Worm (Caenorhabditis elegans) whole organism, L1 larva: ENCODE measurements around the gene clc-29.

Experiments used
- C04F5.9 ChIP-seq: sonication (generic microtip); optimal IDR thresholded peaks from 2 replicates; lab custom pipeline; 2016; ENCODE audit warnings: missing genetic modification characterization, missing compliant biosample characterization
- C16A3.4 ChIP-seq: fragments of 150-350 bp; optimal IDR thresholded peaks from 2 replicates; lab custom pipeline; 2014; ENCODE audit warnings: missing biosample characterization, missing genetic modification characterization
- C34B4.2 ChIP-seq: sonication (generic microtip); optimal IDR thresholded peaks from 2 replicates; lab custom pipeline; 2017; ENCODE audit warnings: mild to moderate bottlenecking, missing genetic modification characterization, missing compliant biosample characterization
- F16B12.6 ChIP-seq: fragments of 150-350 bp; optimal IDR thresholded peaks from 2 replicates; lab custom pipeline; 2014; ENCODE audit warnings: missing biosample characterization, missing genetic modification characterization
- alr-1 ChIP-seq: fragments of 200-800 bp; sonication (Bioruptor generic); optimal IDR thresholded peaks from 2 replicates; lab custom pipeline; 2018; ENCODE audit warnings: borderline replicate concordance, mild to moderate bottlenecking, missing genetic modification characterization, missing compliant biosample characterization
- aly-2 ChIP-seq: fragments of 150-350 bp; optimal IDR thresholded peaks from 2 replicates; lab custom pipeline; 2014; ENCODE audit warnings: missing biosample characterization, missing genetic modification characterization
- ceh-63 ChIP-seq: fragments of 200-800 bp; sonication (Bioruptor generic); optimal IDR thresholded peaks from 2 replicates; lab custom pipeline; 2018; ENCODE audit warnings: mild to moderate bottlenecking, missing genetic modification characterization, missing compliant biosample characterization
- ceh-8 ChIP-seq: fragments of 200-800 bp; sonication (Bioruptor generic); optimal IDR thresholded peaks from 2 replicates; lab custom pipeline; 2018; ENCODE audit warnings: mild to moderate bottlenecking, missing genetic modification characterization, moderate library complexity, missing compliant biosample characterization
- ceh-82 ChIP-seq, 3 experiments: fragments of 150-350 bp in 1 of 3; sonication (generic microtip) in 2 of 3; optimal IDR thresholded peaks; 2 replicates each; lab custom pipeline; 2014 to 2017; ENCODE audit warnings: missing biosample characterization in 3 of 3, missing genetic modification characterization in 3 of 3
- ceh-88 ChIP-seq: fragments of 200-800 bp; sonication (Bioruptor generic); IDR thresholded peaks from 2 replicates; pipeline ENCODE4 v1.3.6; 2022; ENCODE audit warnings: missing genetic modification characterization, missing compliant biosample characterization
- ceh-90 ChIP-seq: sonication (generic microtip); optimal IDR thresholded peaks from 2 replicates; lab custom pipeline; 2016; ENCODE audit warnings: missing genetic modification characterization, missing compliant biosample characterization
- dpl-1 ChIP-seq, 3 experiments: fragments of 150-350 bp in 2 of 3; sonication (generic microtip) in 1 of 3; optimal IDR thresholded peaks; 2 replicates each; lab custom pipeline; 2014 to 2017; ENCODE audit warnings: missing biosample characterization in 3 of 3, missing genetic modification characterization in 3 of 3, missing genetic modification reagents in 3 of 3
- elt-2 ChIP-seq: sonication (generic microtip); optimal IDR thresholded peaks from 2 replicates; lab custom pipeline; 2016; ENCODE audit warnings: missing genetic modification characterization, mild to moderate bottlenecking, inconsistent platforms, missing compliant biosample characterization, missing genetic modification reagents
- elt-3 ChIP-seq, 6 experiments: fragments of 150-350 bp in 1 of 6; sonication (generic microtip); optimal IDR thresholded peaks; 2 replicates each; lab custom pipeline; 2017 to 2018; ENCODE audit warnings: missing biosample characterization in 6 of 6, missing genetic modification characterization in 6 of 6, inconsistent platforms in 1 of 6
- fkh-10 ChIP-seq: sonication (generic microtip); optimal IDR thresholded peaks from 2 replicates; lab custom pipeline; 2017; ENCODE audit warnings: missing biosample characterization, missing genetic modification reagents, missing genetic modification characterization
- fkh-8 ChIP-seq: sonication (generic microtip); optimal IDR thresholded peaks from 2 replicates; lab custom pipeline; 2016; ENCODE audit warnings: mild to moderate bottlenecking, missing genetic modification characterization, missing compliant biosample characterization
- grh-1 ChIP-seq: fragments of 200-800 bp; sonication (Bioruptor generic); IDR thresholded peaks from 2 replicates; pipeline ENCODE4 v1.3.6; 2022; ENCODE audit warnings: missing genetic modification reagents, missing genetic modification characterization, missing compliant biosample characterization
- hlh-17 ChIP-seq: fragments of 200-800 bp; sonication (Bioruptor generic); optimal IDR thresholded peaks from 2 replicates; lab custom pipeline; 2018; ENCODE audit warnings: missing genetic modification characterization, mild to moderate bottlenecking, missing compliant biosample characterization, moderate library complexity, borderline replicate concordance
- hlh-4 ChIP-seq: sonication (generic microtip); optimal IDR thresholded peaks from 2 replicates; lab custom pipeline; 2016; ENCODE audit warnings: mild to moderate bottlenecking, missing genetic modification characterization, missing compliant biosample characterization
- hpl-2 ChIP-seq: fragments of 150-350 bp; optimal IDR thresholded peaks from 2 replicates; lab custom pipeline; 2014; ENCODE audit warnings: missing biosample characterization, missing genetic modification reagents, missing genetic modification characterization
- irx-1 ChIP-seq: sonication (generic microtip); optimal IDR thresholded peaks from 2 replicates; lab custom pipeline; 2016; ENCODE audit warnings: missing genetic modification characterization, missing compliant biosample characterization
- jun-1 ChIP-seq: fragments of 150-350 bp; optimal IDR thresholded peaks from 2 replicates; lab custom pipeline; 2014; ENCODE audit warnings: missing biosample characterization, missing genetic modification reagents, missing genetic modification characterization
- lin-15B ChIP-seq: fragments of 150-350 bp; sonication (generic microtip); optimal IDR thresholded peaks from 3 replicates; lab custom pipeline; 2014; ENCODE audit warnings: missing biosample characterization, missing genetic modification characterization
- lin-39 ChIP-seq: fragments of 150-350 bp; optimal IDR thresholded peaks from 2 replicates; lab custom pipeline; 2014; ENCODE audit warnings: missing biosample characterization, missing genetic modification reagents, missing genetic modification characterization
- lsy-2 ChIP-seq, 2 experiments: fragments of 150-350 bp; optimal IDR thresholded peaks; 2 replicates each; lab custom pipeline; 2014; ENCODE audit warnings: missing biosample characterization in 2 of 2, missing genetic modification characterization in 2 of 2
- mdl-1 ChIP-seq, 2 experiments: fragments of 150-350 bp; optimal IDR thresholded peaks; 2 replicates each; lab custom pipeline; 2014 to 2017; ENCODE audit warnings: missing biosample characterization in 2 of 2, missing genetic modification characterization in 2 of 2, inconsistent platforms in 1 of 2
- mef-2 ChIP-seq: fragments of 150-350 bp; optimal IDR thresholded peaks from 2 replicates; lab custom pipeline; 2014; ENCODE audit warnings: missing biosample characterization, missing genetic modification characterization
- mep-1 ChIP-seq: fragments of 150-350 bp; optimal IDR thresholded peaks from 2 replicates; lab custom pipeline; 2014; ENCODE audit warnings: missing biosample characterization, missing genetic modification characterization
- nhr-11 ChIP-seq: fragments of 150-350 bp; optimal IDR thresholded peaks from 2 replicates; lab custom pipeline; 2014; ENCODE audit warnings: missing biosample characterization, missing genetic modification characterization
- nhr-12 ChIP-seq: sonication (generic microtip); optimal IDR thresholded peaks from 2 replicates; lab custom pipeline; 2017; ENCODE audit warnings: missing biosample characterization, missing genetic modification characterization
- nhr-20 ChIP-seq: sonication (generic microtip); optimal IDR thresholded peaks from 2 replicates; lab custom pipeline; 2016; ENCODE audit warnings: mild to moderate bottlenecking, missing genetic modification characterization, missing compliant biosample characterization
- nhr-28 ChIP-seq: fragments of 150-350 bp; optimal IDR thresholded peaks from 2 replicates; lab custom pipeline; 2014; ENCODE audit warnings: missing biosample characterization, missing genetic modification characterization
- nhr-47 ChIP-seq: sonication (generic microtip); optimal IDR thresholded peaks from 2 replicates; lab custom pipeline; 2016; ENCODE audit warnings: mild to moderate bottlenecking, missing genetic modification characterization, moderate library complexity, missing compliant biosample characterization
- nhr-71 ChIP-seq: sonication (generic microtip); optimal IDR thresholded peaks from 2 replicates; lab custom pipeline; 2016; ENCODE audit warnings: mild to moderate bottlenecking, missing genetic modification characterization, moderate library complexity, missing compliant biosample characterization
- nhr-76 ChIP-seq: sonication (generic microtip); optimal IDR thresholded peaks from 2 replicates; lab custom pipeline; 2017; ENCODE audit warnings: missing biosample characterization, missing genetic modification characterization
- pag-3 ChIP-seq: sonication (generic microtip); optimal IDR thresholded peaks from 2 replicates; lab custom pipeline; 2017; ENCODE audit warnings: missing genetic modification characterization, mild to moderate bottlenecking, missing compliant biosample characterization, antibody characterized with exemption, borderline replicate concordance; ENCODE audit not compliant: insufficient read depth
- pqm-1 ChIP-seq: sonication (generic microtip); optimal IDR thresholded peaks from 3 replicates; lab custom pipeline; 2017; ENCODE audit warnings: missing biosample characterization, missing genetic modification characterization
- rnt-1 ChIP-seq: sonication (generic microtip); optimal IDR thresholded peaks from 2 replicates; lab custom pipeline; 2016; ENCODE audit warnings: mild to moderate bottlenecking, missing genetic modification characterization, moderate library complexity, missing compliant biosample characterization
- snpc-4 ChIP-seq: fragments of 150-350 bp; optimal IDR thresholded peaks from 2 replicates; lab custom pipeline; 2014; ENCODE audit warnings: missing biosample characterization, missing genetic modification characterization
- sox-4 ChIP-seq: sonication (generic microtip); optimal IDR thresholded peaks from 2 replicates; lab custom pipeline; 2016; ENCODE audit warnings: missing genetic modification characterization, missing compliant biosample characterization
- sptf-1 ChIP-seq: fragments of 150-350 bp; optimal IDR thresholded peaks from 2 replicates; lab custom pipeline; 2014; ENCODE audit warnings: missing biosample characterization, missing genetic modification characterization
- sup-37 ChIP-seq: fragments of 200-800 bp; sonication (Bioruptor generic); optimal IDR thresholded peaks from 2 replicates; lab custom pipeline; 2018; ENCODE audit warnings: mild to moderate bottlenecking, missing genetic modification characterization, missing compliant biosample characterization
- tlp-1 ChIP-seq: fragments of 150-350 bp; optimal IDR thresholded peaks from 2 replicates; lab custom pipeline; 2014; ENCODE audit warnings: missing biosample characterization, missing genetic modification characterization
- unc-130 ChIP-seq: fragments of 150-350 bp; optimal IDR thresholded peaks from 2 replicates; lab custom pipeline; 2017; ENCODE audit warnings: missing biosample characterization, missing genetic modification characterization, inconsistent platforms
- unc-30 ChIP-seq: sonication (generic microtip); optimal IDR thresholded peaks from 2 replicates; lab custom pipeline; 2017; ENCODE audit warnings: missing biosample characterization, missing genetic modification characterization
- unc-62 ChIP-seq: fragments of 150-350 bp; optimal IDR thresholded peaks from 2 replicates; lab custom pipeline; 2014; ENCODE audit warnings: missing biosample characterization, missing genetic modification reagents, missing genetic modification characterization
- unc-86 ChIP-seq: sonication (generic microtip); optimal IDR thresholded peaks from 2 replicates; lab custom pipeline; 2016; ENCODE audit warnings: missing genetic modification characterization, missing compliant biosample characterization
- zip-4 ChIP-seq: fragments of 200-800 bp; sonication (Bioruptor generic); optimal IDR thresholded peaks from 2 replicates; lab custom pipeline; 2018; ENCODE audit warnings: mild to moderate bottlenecking, missing genetic modification characterization, moderate library complexity, missing compliant biosample characterization
- ztf-11 ChIP-seq, 2 experiments: sonication (generic microtip); optimal IDR thresholded peaks; 2 replicates each; lab custom pipeline; 2016 to 2017; ENCODE audit warnings: missing genetic modification characterization in 2 of 2, missing biosample characterization in 1 of 2, missing compliant biosample characterization in 1 of 2

The clc-29 gene

ce11 chrIII:8394374-8395302 lies 46.9 kb upstream of the clc-29 start, which contains the start of gene ZK353.10 (continued):
- TF ChIP-seq zip-4 (GFP tag; lab: Kevin White, UChicago) (no peak), mef-2 (tag; lab: Kevin White, UChicago) (no peak), tlp-1 (tag; lab: Kevin White, UChicago) (no peak)
- TF ChIP-seq, all 84 proteins: peak for 9

- TF ChIP-seq unc-30 (no peak), snpc-4 (tag; lab: Kevin White, UChicago) (no peak), grh-1 (GFP tag; lab: Robert Waterston, UW) (no peak), hlh-17 (GFP tag; lab: Kevin White, UChicago) (no peak), mep-1 (peak; percentile 37), pqm-1 (no peak), unc-86 (tag; lab: Kevin White, UChicago) (peak; percentile 62), nhr-12 (tag; lab: Kevin White, UChicago) (no peak), C16A3.4 (tag; lab: Kevin White, UChicago) (no peak), hpl-2 (GFP tag; lab: Kevin White, UChicago) (no peak), irx-1 (tag; lab: Kevin White, UChicago) (no peak), ceh-88 (GFP tag; lab: Robert Waterston, UW) (no peak), unc-130 (no peak), nhr-47 (tag; lab: Kevin White, UChicago) (peak; percentile 42), ceh-63 (GFP tag; lab: Kevin White, UChicago) (no peak), nhr-71 (tag; lab: Kevin White, UChicago) (peak; percentile 63), elt-2 (tag; lab: Kevin White, UChicago) (no peak), nhr-76 (tag; lab: Kevin White, UChicago) (no peak), dpl-1 (GFP tag; optimal IDR thresholded peaks at IDR 0.05; lab: Kevin White, UChicago) (peak in 1 of 3 experiments; percentile 43), sox-4 (tag; lab: Kevin White, UChicago) (no peak), ztf-11 (tag; optimal IDR thresholded peaks at IDR 0.05; lab: Kevin White, UChicago) (no peak), nhr-20 (tag; lab: Kevin White, UChicago) (no peak), F16B12.6 (tag; lab: Kevin White, UChicago) (no peak), C34B4.2 (tag; lab: Kevin White, UChicago) (no peak), rnt-1 (tag; lab: Kevin White, UChicago) (no peak), zip-4 (GFP tag; lab: Kevin White, UChicago) (no peak), ceh-8 (GFP tag; lab: Kevin White, UChicago) (peak; percentile 36), C04F5.9 (tag; lab: Kevin White, UChicago) (no peak), alr-1 (no peak), nhr-11 (tag; lab: Kevin White, UChicago) (no peak), lsy-2 (tag; optimal IDR thresholded peaks at IDR 0.05; lab: Kevin White, UChicago) (peak; percentile 15 to 54), aly-2 (tag; lab: Kevin White, UChicago) (no peak), lin-39 (tag; lab: Kevin White, UChicago) (no peak), mdl-1 (tag; optimal IDR thresholded peaks at IDR 0.05; lab: Kevin White, UChicago) (no peak), fkh-10 (GFP tag; lab: Kevin White, UChicago) (peak; percentile 66), unc-62 (no peak), nhr-28 (tag; lab: Kevin White, UChicago) (no peak), sup-37 (no peak), elt-3 (tag; optimal IDR thresholded peaks at IDR 0.05; lab: Kevin White, UChicago) (no peak), jun-1 (tag; lab: Kevin White, UChicago) (no peak), pag-3 (tag; lab: Kevin White, UChicago) (no peak), ceh-82 (tag; optimal IDR thresholded peaks at IDR 0.05; lab: Kevin White, UChicago) (peak in 1 of 3 experiments; percentile 61), hlh-4 (tag; lab: Kevin White, UChicago) (no peak), fkh-8 (tag; lab: Kevin White, UChicago) (peak; percentile 78), sptf-1 (tag; lab: Kevin White, UChicago) (no peak), ceh-90 (tag; lab: Kevin White, UChicago) (no peak), lin-15B (no peak)
Measured at ce11 chrIII:8392307-8392706, 44.6 kb upstream of the clc-29 start.
